Worm (Caenorhabditis elegans) whole organism, late embryonic: ENCODE results near the gene rab-30.
A peak's percentile ranks its signal among the peaks of the same experiment; 100 is the strongest.

Experiments used
- F13H6.1 ChIP-seq: sonication (generic microtip); optimal IDR thresholded peaks from 2 replicates; lab custom pipeline; 2016; ENCODE audit warnings: missing genetic modification characterization, missing compliant biosample characterization
- K02D7.2 ChIP-seq: sonication (generic microtip); optimal IDR thresholded peaks from 2 replicates; lab custom pipeline; 2017; ENCODE audit warnings: mild to moderate bottlenecking, missing genetic modification characterization, missing compliant biosample characterization
- K09A11.1 ChIP-seq: sonication (generic microtip); optimal IDR thresholded peaks from 2 replicates; lab custom pipeline; 2017; ENCODE audit warnings: antibody characterized with exemption, mild to moderate bottlenecking, missing genetic modification characterization, missing compliant biosample characterization; ENCODE audit not compliant: insufficient read depth
- T23F11.4 ChIP-seq: fragments of 200-800 bp; sonication (Bioruptor generic); optimal IDR thresholded peaks from 2 replicates; lab custom pipeline; 2018; ENCODE audit warnings: mild to moderate bottlenecking, missing genetic modification characterization, missing compliant biosample characterization
- Y22D7AL.16 ChIP-seq: sonication (generic microtip); optimal IDR thresholded peaks from 2 replicates; lab custom pipeline; 2016; ENCODE audit warnings: missing genetic modification characterization, missing compliant biosample characterization
- ama-1 ChIP-seq: fragments of 150-350 bp; optimal IDR thresholded peaks from 2 replicates; lab custom pipeline; 2014
- ceh-14 ChIP-seq: sonication (generic microtip); optimal IDR thresholded peaks from 2 replicates; lab custom pipeline; 2016; ENCODE audit warnings: missing genotype, missing genetic modification characterization, missing compliant biosample characterization
- ceh-2 ChIP-seq: sonication (generic microtip); optimal IDR thresholded peaks from 2 replicates; lab custom pipeline; 2016; ENCODE audit warnings: missing genotype, missing genetic modification characterization, missing compliant biosample characterization
- ceh-24 ChIP-seq: sonication (generic microtip); optimal IDR thresholded peaks from 2 replicates; lab custom pipeline; 2016; ENCODE audit warnings: mild to moderate bottlenecking, missing genetic modification characterization, missing compliant biosample characterization
- ceh-31 ChIP-seq: sonication (generic microtip); optimal IDR thresholded peaks from 2 replicates; lab custom pipeline; 2016; ENCODE audit warnings: missing genetic modification characterization, missing compliant biosample characterization
- ceh-34 ChIP-seq: sonication (generic microtip); optimal IDR thresholded peaks from 2 replicates; lab custom pipeline; 2016; ENCODE audit warnings: mild to moderate bottlenecking, missing genetic modification characterization, missing compliant biosample characterization
- ceh-9 ChIP-seq: sonication (generic microtip); optimal IDR thresholded peaks from 2 replicates; lab custom pipeline; 2016; ENCODE audit warnings: mild to moderate bottlenecking, missing genetic modification characterization, inconsistent platforms, missing compliant biosample characterization
- dmd-4 ChIP-seq: sonication (generic microtip); optimal IDR thresholded peaks from 2 replicates; lab custom pipeline; 2016; ENCODE audit warnings: borderline replicate concordance, missing genetic modification characterization, missing compliant biosample characterization
- ets-4 ChIP-seq: sonication (generic microtip); optimal IDR thresholded peaks from 2 replicates; lab custom pipeline; 2016; ENCODE audit warnings: missing genetic modification characterization, missing compliant biosample characterization
- eyg-1 ChIP-seq: sonication (generic microtip); optimal IDR thresholded peaks from 2 replicates; lab custom pipeline; 2016; ENCODE audit warnings: missing genotype, missing genetic modification characterization, missing compliant biosample characterization
- fax-1 ChIP-seq: sonication (generic microtip); optimal IDR thresholded peaks from 2 replicates; lab custom pipeline; 2016; ENCODE audit warnings: missing genotype, missing genetic modification characterization, missing compliant biosample characterization
- fkh-10 ChIP-seq: fragments of 150-350 bp; optimal IDR thresholded peaks from 2 replicates; lab custom pipeline; 2014; ENCODE audit warnings: missing biosample characterization, missing genetic modification reagents, missing genetic modification characterization
- gmeb-2 ChIP-seq: sonication (generic microtip); optimal IDR thresholded peaks from 2 replicates; lab custom pipeline; 2016; ENCODE audit warnings: missing genetic modification characterization, inconsistent platforms, missing compliant biosample characterization
- hlh-15 ChIP-seq: sonication (generic microtip); optimal IDR thresholded peaks from 2 replicates; lab custom pipeline; 2016; ENCODE audit warnings: missing genetic modification characterization, missing compliant biosample characterization
- hlh-30 ChIP-seq: sonication (generic microtip); optimal IDR thresholded peaks from 2 replicates; lab custom pipeline; 2017; ENCODE audit warnings: antibody characterized with exemption, missing genetic modification characterization, missing compliant biosample characterization; ENCODE audit not compliant: insufficient read depth
- hlh-8 ChIP-seq: sonication (generic microtip); optimal IDR thresholded peaks from 2 replicates; lab custom pipeline; 2016; ENCODE audit warnings: missing genotype, missing genetic modification characterization, missing compliant biosample characterization
- lim-6 ChIP-seq: sonication (generic microtip); optimal IDR thresholded peaks from 2 replicates; lab custom pipeline; 2016; ENCODE audit warnings: missing genetic modification characterization, missing compliant biosample characterization
- lin-11 ChIP-seq: fragments of 200-800 bp; sonication (Bioruptor generic); optimal IDR thresholded peaks from 2 replicates; lab custom pipeline; 2018; ENCODE audit warnings: mild to moderate bottlenecking, missing genetic modification characterization, missing compliant biosample characterization
- madf-2 ChIP-seq: sonication (generic microtip); optimal IDR thresholded peaks from 2 replicates; lab custom pipeline; 2017; ENCODE audit warnings: missing genetic modification characterization, missing compliant biosample characterization
- nhr-11 ChIP-seq: fragments of 150-350 bp; optimal IDR thresholded peaks from 2 replicates; lab custom pipeline; 2014; ENCODE audit warnings: missing biosample characterization, missing genetic modification characterization
- npax-4 ChIP-seq: sonication (generic microtip); optimal IDR thresholded peaks from 2 replicates; lab custom pipeline; 2016; ENCODE audit warnings: missing genetic modification characterization, missing compliant biosample characterization
- pat-9 ChIP-seq: fragments of 200-800 bp; sonication (Bioruptor generic); optimal IDR thresholded peaks from 2 replicates; lab custom pipeline; 2018; ENCODE audit warnings: mild to moderate bottlenecking, missing genetic modification characterization, moderate library complexity, missing compliant biosample characterization
- pax-1 ChIP-seq: fragments of 150-350 bp; optimal IDR thresholded peaks from 2 replicates; lab custom pipeline; 2014; ENCODE audit warnings: missing biosample characterization, missing genetic modification characterization
- pha-2 ChIP-seq: sonication (generic microtip); optimal IDR thresholded peaks from 2 replicates; lab custom pipeline; 2017; ENCODE audit warnings: mild to moderate bottlenecking, missing genetic modification characterization, missing compliant biosample characterization
- pros-1 ChIP-seq: fragments of 150-350 bp; optimal IDR thresholded peaks from 2 replicates; lab custom pipeline; 2014; ENCODE audit warnings: missing biosample characterization, missing genetic modification reagents, missing genetic modification characterization
- ref-2 ChIP-seq: sonication (generic microtip); optimal IDR thresholded peaks from 2 replicates; lab custom pipeline; 2016; ENCODE audit warnings: missing genetic modification characterization, missing compliant biosample characterization
- rnt-1 ChIP-seq: sonication (generic microtip); optimal IDR thresholded peaks from 2 replicates; lab custom pipeline; 2016; ENCODE audit warnings: missing genetic modification characterization, missing compliant biosample characterization
- sdc-2 ChIP-seq: sonication (generic microtip); optimal IDR thresholded peaks from 2 replicates; lab custom pipeline; 2016; ENCODE audit warnings: missing genotype, missing genetic modification characterization, missing compliant biosample characterization
- sox-4 ChIP-seq: sonication (generic microtip); optimal IDR thresholded peaks from 2 replicates; lab custom pipeline; 2017; ENCODE audit warnings: mild to moderate bottlenecking, missing genetic modification characterization, inconsistent platforms, missing compliant biosample characterization
- syd-9 ChIP-seq: sonication (generic microtip); optimal IDR thresholded peaks from 2 replicates; lab custom pipeline; 2016; ENCODE audit warnings: mild to moderate bottlenecking, missing genetic modification characterization, moderate library complexity, missing compliant biosample characterization
- tbx-2 ChIP-seq: sonication (generic microtip); optimal IDR thresholded peaks from 2 replicates; lab custom pipeline; 2016; ENCODE audit warnings: missing genetic modification characterization, missing compliant biosample characterization
- tbx-7 ChIP-seq: sonication (generic microtip); optimal IDR thresholded peaks from 2 replicates; lab custom pipeline; 2016; ENCODE audit warnings: missing genotype, missing genetic modification characterization, missing compliant biosample characterization
- unc-42 ChIP-seq: sonication (generic microtip); optimal IDR thresholded peaks from 2 replicates; lab custom pipeline; 2016; ENCODE audit warnings: missing genotype, missing genetic modification characterization, missing compliant biosample characterization
- unc-55 ChIP-seq: sonication (generic microtip); optimal IDR thresholded peaks from 2 replicates; lab custom pipeline; 2017; ENCODE audit warnings: missing biosample characterization, missing genetic modification reagents, missing genetic modification characterization
- ztf-16 ChIP-seq: sonication (generic microtip); optimal IDR thresholded peaks from 2 replicates; lab custom pipeline; 2017; ENCODE audit warnings: missing genetic modification characterization, missing compliant biosample characterization

The rab-30 gene

ce11 chrIII:10604325-10604724 is 43.9 kb downstream of the rab-30 start:
- TF ChIP-seq hlh-30 (peak; percentile 10), pax-1 (tag; lab: Kevin White, UChicago) (no peak)

ce11 chrIII:10605049-10605448 is 44.7 kb downstream of the rab-30 start, which contains the start of gene rabx-5:
Gene rabx-5, plus strand, starts transcription at chrIII:10605349.
- TF ChIP-seq ceh-24 (tag; lab: Kevin White, UChicago), result no peak
- TF ChIP-seq K02D7.2, result no peak
- TF ChIP-seq pros-1 (tag; lab: Kevin White, UChicago), result no peak
- no peak for TF ChIP-seq sox-4 (tag; lab: Kevin White, UChicago)
- no peak for TF ChIP-seq ceh-2 (tag; lab: Kevin White, UChicago)
- TF ChIP-seq ama-1 (lab: Kevin White, UChicago), result no peak
- no peak for TF ChIP-seq syd-9 (tag; lab: Kevin White, UChicago)
- TF ChIP-seq ref-2 (tag; lab: Kevin White, UChicago), result no peak
- TF ChIP-seq fkh-10, result no peak
- no peak for TF ChIP-seq ceh-14
- no peak for TF ChIP-seq K09A11.1 (tag; lab: Kevin White, UChicago)
- TF ChIP-seq hlh-8, result no peak
- no peak for TF ChIP-seq dmd-4 (tag; lab: Kevin White, UChicago)
- TF ChIP-seq, all 69 proteins: peak for 0

DNA sequence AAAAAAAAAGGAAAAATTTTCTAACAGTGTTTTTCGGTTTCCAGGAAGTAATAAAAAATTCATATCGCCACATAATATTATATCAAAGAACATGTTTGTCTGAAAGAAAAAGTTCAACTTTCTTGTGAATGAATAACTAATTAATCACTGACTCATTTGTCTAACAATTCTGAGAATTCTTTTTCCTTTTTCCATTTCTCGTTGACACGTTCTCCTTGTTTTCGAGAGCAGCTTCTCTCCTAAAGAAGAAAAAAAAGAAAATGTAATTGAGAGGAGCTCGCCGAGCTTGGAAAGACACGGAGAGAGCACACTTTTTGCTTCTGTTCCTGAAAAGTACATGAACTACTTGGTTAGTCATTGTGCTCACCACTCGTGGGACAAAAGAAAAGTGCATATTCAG is 47.8 kb downstream of the rab-30 start:
- no peak for TF ChIP-seq hlh-15 (tag; lab: Kevin White, UChicago)
- TF ChIP-seq gmeb-2, result no peak
- no peak for TF ChIP-seq lin-11
- no peak for TF ChIP-seq hlh-30

- TF ChIP-seq ceh-9 (tag; lab: Kevin White, UChicago) (no peak), tbx-7 (no peak), ama-1 (lab: Kevin White, UChicago) (no peak), tbx-2 (tag; lab: Kevin White, UChicago) (no peak), ets-4 (tag; lab: Kevin White, UChicago) (no peak), Y22D7AL.16 (no peak), lim-6 (tag; lab: Kevin White, UChicago) (no peak), sdc-2 (tag; lab: Kevin White, UChicago) (no peak), K02D7.2 (no peak), unc-55 (GFP tag; lab: Kevin White, UChicago) (no peak), ceh-14 (no peak), ztf-16 (tag; lab: Kevin White, UChicago) (no peak), rnt-1 (no peak), syd-9 (tag; lab: Kevin White, UChicago) (no peak), lin-11 (no peak), pha-2 (tag; lab: Kevin White, UChicago) (no peak), K09A11.1 (tag; lab: Kevin White, UChicago) (no peak), F13H6.1 (tag; lab: Kevin White, UChicago) (no peak), nhr-11 (tag; lab: Kevin White, UChicago) (no peak)
- TF ChIP-seq, all 69 proteins: peak for 0
Measured at ce11 chrIII:10612333-10612732, 51.9 kb downstream of the rab-30 start, which contains the start of gene Y39A1A.24. Gene Y39A1A.24, plus strand, starts transcription at chrIII:10612633.

DNA sequence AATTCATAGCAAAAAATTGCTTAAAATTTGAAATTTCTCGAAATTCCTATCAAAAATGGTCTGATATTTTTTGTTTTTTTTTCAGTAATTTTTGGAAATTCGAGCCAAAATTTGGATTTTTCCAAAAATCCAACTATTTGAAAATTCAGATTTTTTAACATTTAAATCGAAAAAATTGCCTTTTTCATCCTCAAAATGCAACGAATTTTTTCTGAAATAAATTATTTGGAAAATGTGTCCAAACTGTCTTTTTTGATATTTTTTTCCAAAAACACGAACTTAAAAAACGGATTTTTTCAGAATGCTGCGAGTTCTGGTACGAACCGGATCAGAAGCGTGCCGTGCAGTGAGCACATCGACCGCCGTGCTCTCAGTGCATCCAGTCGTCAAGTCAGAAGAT is 54.8 kb downstream of the rab-30 start, which contains the start of gene mrpl-22:
mrpl-22 (plus strand) TSS at position 301 of the 400 bp plus-strand sequence.
- TF ChIP-seq K02D7.2 (no peak), fax-1 (tag; lab: Kevin White, UChicago) (no peak), pat-9 (no peak), hlh-30 (no peak), Y22D7AL.16 (no peak), T23F11.4 (GFP tag; lab: Kevin White, UChicago) (no peak), eyg-1 (tag; lab: Kevin White, UChicago) (no peak), ets-4 (tag; lab: Kevin White, UChicago) (no peak), unc-42 (no peak), ceh-31 (tag; lab: Kevin White, UChicago) (no peak), madf-2 (tag; lab: Kevin White, UChicago) (no peak), npax-4 (no peak), ceh-34 (tag; lab: Kevin White, UChicago) (no peak), ceh-2 (tag; lab: Kevin White, UChicago) (no peak)
- TF ChIP-seq, all 69 proteins: peak for 0
